Worm (Caenorhabditis elegans) whole organism, L4/young adult: Measurements from ENCODE around the gene hel-1.

Source experiments
- W03F9.2 ChIP-seq: fragments of 150-350 bp; optimal IDR thresholded peaks from 2 replicates; lab custom pipeline; 2014; ENCODE audit warnings: missing biosample characterization, missing genetic modification characterization
- dao-5 ChIP-seq: sonication (generic microtip); optimal IDR thresholded peaks from 2 replicates; lab custom pipeline; 2016; ENCODE audit warnings: missing genotype, missing genetic modification characterization, moderate library complexity, missing compliant biosample characterization
- him-1 ChIP-seq: sonication (generic microtip); optimal IDR thresholded peaks from 2 replicates; lab custom pipeline; 2016; ENCODE audit warnings: missing genotype, missing genetic modification reagents, missing genetic modification characterization, missing compliant biosample characterization

- TF ChIP-seq dao-5 (no peak), him-1 (tag; lab: Kevin White, UChicago) (no peak), W03F9.2 (tag; lab: Kevin White, UChicago) (no peak)
These were observed 30.7 kb upstream of the hel-1 start, which contains the start of gene col-77 for ce11 chrII:8359350-8359749.
